Worm (Caenorhabditis elegans) whole organism, L3 larva: ENCODE measurements around the gene nhr-206.

Source experiments
- R02D3.7 ChIP-seq: fragments of 150-350 bp; optimal IDR thresholded peaks from 2 replicates; lab custom pipeline; 2014; ENCODE audit warnings: missing biosample characterization, missing genetic modification characterization
- ZK546.5 ChIP-seq: sonication (generic microtip); optimal IDR thresholded peaks from 2 replicates; lab custom pipeline; 2017; ENCODE audit warnings: missing biosample characterization, missing genetic modification characterization
- ama-1 ChIP-seq: fragments of 150-350 bp; optimal IDR thresholded peaks from 2 replicates; lab custom pipeline; 2018
- ceh-28 ChIP-seq: fragments of 150-350 bp; optimal IDR thresholded peaks from 2 replicates; lab custom pipeline; 2014; ENCODE audit warnings: missing biosample characterization, missing genetic modification reagents, missing genetic modification characterization
- ceh-82 ChIP-seq: fragments of 150-350 bp; optimal IDR thresholded peaks from 2 replicates; lab custom pipeline; 2014; ENCODE audit warnings: missing biosample characterization, missing genetic modification characterization
- daf-12 ChIP-seq: fragments of 150-350 bp; optimal IDR thresholded peaks from 2 replicates; lab custom pipeline; 2014; ENCODE audit warnings: missing biosample characterization, missing genetic modification reagents, missing genetic modification characterization
- egl-5 ChIP-seq: fragments of 150-350 bp; optimal IDR thresholded peaks from 2 replicates; lab custom pipeline; 2017; ENCODE audit warnings: missing biosample characterization, missing genetic modification reagents, missing genetic modification characterization, inconsistent platforms
- elt-1 ChIP-seq: fragments of 150-350 bp; optimal IDR thresholded peaks from 2 replicates; lab custom pipeline; 2014; ENCODE audit warnings: missing biosample characterization, missing genetic modification characterization
- elt-2 ChIP-seq: sonication (generic microtip); optimal IDR thresholded peaks from 2 replicates; lab custom pipeline; 2016; ENCODE audit warnings: missing genetic modification reagents, mild to moderate bottlenecking, missing genetic modification characterization, missing compliant biosample characterization
- elt-3 ChIP-seq, 3 experiments: fragments of 150-350 bp in 1 of 3; sonication (generic microtip) in 2 of 3; optimal IDR thresholded peaks; 2 replicates in 2 of 3; 4 replicates in 1 of 3; lab custom pipeline; 2014 to 2017; ENCODE audit warnings: missing biosample characterization in 3 of 3, missing genetic modification characterization in 3 of 3
- eor-1 ChIP-seq, 2 experiments: fragments of 150-350 bp; optimal IDR thresholded peaks; 2 replicates each; lab custom pipeline; 2014 to 2018; ENCODE audit warnings: missing biosample characterization in 2 of 2, missing genetic modification characterization in 2 of 2
- fkh-10 ChIP-seq: sonication (generic microtip); optimal IDR thresholded peaks from 2 replicates; lab custom pipeline; 2017; ENCODE audit warnings: missing biosample characterization, missing genetic modification reagents, missing genetic modification characterization
- fos-1 ChIP-seq: fragments of 150-350 bp; optimal IDR thresholded peaks from 2 replicates; lab custom pipeline; 2014; ENCODE audit warnings: missing biosample characterization, missing genetic modification characterization
- hmg-11 ChIP-seq: sonication (generic microtip); optimal IDR thresholded peaks from 2 replicates; lab custom pipeline; 2016; ENCODE audit warnings: missing genetic modification characterization, missing compliant biosample characterization
- lin-15B ChIP-seq: fragments of 150-350 bp; optimal IDR thresholded peaks from 2 replicates; lab custom pipeline; 2014; ENCODE audit warnings: missing biosample characterization, missing genetic modification characterization
- lin-39 ChIP-seq: fragments of 150-350 bp; optimal IDR thresholded peaks from 2 replicates; lab custom pipeline; 2018; ENCODE audit warnings: missing biosample characterization, missing genetic modification reagents, missing genetic modification characterization
- mdl-1 ChIP-seq: fragments of 150-350 bp; optimal IDR thresholded peaks from 2 replicates; lab custom pipeline; 2014; ENCODE audit warnings: missing biosample characterization, missing genetic modification characterization
- nhr-12 ChIP-seq: fragments of 150-350 bp; optimal IDR thresholded peaks from 2 replicates; lab custom pipeline; 2014; ENCODE audit warnings: missing biosample characterization, missing genetic modification characterization
- nhr-23 ChIP-seq: fragments of 150-350 bp; optimal IDR thresholded peaks from 2 replicates; lab custom pipeline; 2014; ENCODE audit warnings: missing biosample characterization, missing genetic modification reagents, missing genetic modification characterization
- nhr-25 ChIP-seq: sonication (generic microtip); optimal IDR thresholded peaks from 2 replicates; lab custom pipeline; 2017; ENCODE audit warnings: missing biosample characterization, missing genetic modification characterization
- nhr-28 ChIP-seq: fragments of 150-350 bp; optimal IDR thresholded peaks from 2 replicates; lab custom pipeline; 2014; ENCODE audit warnings: missing biosample characterization, missing genetic modification characterization
- nhr-43 ChIP-seq: sonication (generic microtip); optimal IDR thresholded peaks from 2 replicates; lab custom pipeline; 2016; ENCODE audit warnings: mild to moderate bottlenecking, missing genetic modification characterization, missing compliant biosample characterization; ENCODE audit not compliant: poor library complexity, severe bottlenecking
- nhr-67 ChIP-seq: fragments of 150-350 bp; optimal IDR thresholded peaks from 2 replicates; lab custom pipeline; 2014; ENCODE audit warnings: missing biosample characterization, missing genetic modification characterization
- nhr-77 ChIP-seq: fragments of 150-350 bp; optimal IDR thresholded peaks from 2 replicates; lab custom pipeline; 2014; ENCODE audit warnings: missing biosample characterization, missing genetic modification characterization
- pha-4 ChIP-seq: fragments of 150-350 bp; optimal IDR thresholded peaks from 2 replicates; lab custom pipeline; 2014; ENCODE audit warnings: missing biosample characterization, missing genetic modification reagents, missing genetic modification characterization
- pqm-1 ChIP-seq: fragments of 150-350 bp; optimal IDR thresholded peaks from 2 replicates; lab custom pipeline; 2017; ENCODE audit warnings: missing biosample characterization, missing genetic modification characterization, inconsistent platforms
- sea-2 ChIP-seq: fragments of 150-350 bp; sonication (generic microtip); optimal IDR thresholded peaks from 4 replicates; lab custom pipeline; 2014; ENCODE audit warnings: missing biosample characterization, missing genetic modification reagents, missing genetic modification characterization
- snpc-4 ChIP-seq: fragments of 150-350 bp; optimal IDR thresholded peaks from 2 replicates; lab custom pipeline; 2014; ENCODE audit warnings: missing biosample characterization, missing genetic modification characterization
- tbx-2 ChIP-seq: sonication (generic microtip); optimal IDR thresholded peaks from 2 replicates; lab custom pipeline; 2016; ENCODE audit warnings: mild to moderate bottlenecking, missing genetic modification characterization, missing compliant biosample characterization
- unc-39 ChIP-seq: sonication (generic microtip); optimal IDR thresholded peaks from 4 replicates; lab custom pipeline; 2017; ENCODE audit warnings: missing biosample characterization, missing genetic modification characterization
- unc-62 ChIP-seq: fragments of 150-350 bp; sonication (generic microtip); optimal IDR thresholded peaks from 4 replicates; lab custom pipeline; 2014; ENCODE audit warnings: missing biosample characterization, missing genetic modification reagents, missing genetic modification characterization
- zag-1 ChIP-seq: fragments of 150-350 bp; optimal IDR thresholded peaks from 2 replicates; lab custom pipeline; 2014; ENCODE audit warnings: missing biosample characterization, missing genetic modification characterization
- ztf-11 ChIP-seq: fragments of 150-350 bp; optimal IDR thresholded peaks from 2 replicates; lab custom pipeline; 2014; ENCODE audit warnings: missing biosample characterization, missing genetic modification characterization
- ztf-4 ChIP-seq: fragments of 150-350 bp; optimal IDR thresholded peaks from 2 replicates; lab custom pipeline; 2014; ENCODE audit warnings: missing biosample characterization, missing genetic modification characterization

The nhr-206 gene

DNA sequence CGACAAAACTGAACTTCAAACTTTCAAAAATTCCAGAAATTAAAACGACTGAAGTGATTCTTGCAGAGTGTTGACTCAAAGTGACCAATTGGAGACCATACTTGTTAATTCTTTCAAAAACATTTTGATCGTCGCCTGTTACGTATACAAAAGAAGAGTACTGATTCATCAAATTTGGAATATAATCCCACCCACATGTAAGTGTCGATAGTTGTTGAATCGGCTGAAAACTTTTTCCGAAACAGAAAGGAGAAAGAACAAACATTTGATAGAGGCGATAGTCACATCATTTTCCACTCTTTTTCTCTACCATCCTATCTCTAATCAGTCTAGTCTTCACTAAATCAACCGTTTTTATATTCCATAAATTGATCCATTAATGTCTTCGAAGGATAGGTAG, 12.1 kb downstream of the nhr-206 start, which contains the start of gene nhr-153:
nhr-153 (plus strand) TSS at position 301 of the 400 bp plus-strand sequence.
- TF ChIP-seq fos-1 (tag; lab: Kevin White, UChicago) (no peak), daf-12 (tag; lab: Kevin White, UChicago) (no peak), sea-2 (GFP tag; lab: Kevin White, UChicago) (no peak), unc-62 (GFP tag; lab: Kevin White, UChicago) (no peak), snpc-4 (no peak), nhr-67 (tag; lab: Kevin White, UChicago) (no peak), tbx-2 (tag; lab: Kevin White, UChicago) (no peak), elt-2 (tag; lab: Kevin White, UChicago) (peak; percentile 17), pqm-1 (tag; lab: Kevin White, UChicago) (peak; percentile 34), fkh-10 (no peak), unc-39 (tag; lab: Kevin White, UChicago) (no peak), zag-1 (tag; lab: Kevin White, UChicago) (no peak), lin-15B (tag; lab: Kevin White, UChicago) (no peak), R02D3.7 (tag; lab: Kevin White, UChicago) (no peak), elt-1 (tag; lab: Kevin White, UChicago) (no peak)

ce11 chrV:12106841-12107240, 15.0 kb downstream of the nhr-206 start, which contains the start of gene nhr-136:
TSS of gene nhr-136 (plus strand) at chrV:12107141.
- TF ChIP-seq hmg-11 (tag; lab: Kevin White, UChicago) (no peak), elt-2 (tag; lab: Kevin White, UChicago) (no peak), pha-4 (tag; lab: Kevin White, UChicago) (no peak), egl-5 (tag; lab: Kevin White, UChicago) (no peak), zag-1 (tag; lab: Kevin White, UChicago) (no peak), ama-1 (lab: Kevin White, UChicago) (no peak), nhr-23 (no peak), daf-12 (tag; lab: Kevin White, UChicago) (no peak), lin-15B (tag; lab: Kevin White, UChicago) (no peak)

DNA sequence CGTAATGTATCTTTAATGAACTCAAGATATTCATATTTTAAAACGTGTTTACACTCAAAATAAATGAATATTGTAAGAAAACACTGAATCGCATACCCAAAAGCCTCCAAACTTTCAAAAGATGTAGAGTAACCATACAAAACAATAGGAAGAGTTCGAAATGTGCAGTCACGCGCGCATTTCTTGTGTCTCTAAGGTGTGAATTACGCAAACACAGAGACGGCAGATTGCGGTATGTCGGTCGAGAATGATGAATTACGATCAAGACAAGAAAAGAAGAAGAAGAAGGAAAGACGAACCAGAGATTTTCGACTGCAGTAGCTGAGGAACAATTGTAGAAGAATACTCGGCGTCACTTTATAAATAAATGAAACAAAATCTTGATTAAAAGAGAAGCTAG, 19.6 kb downstream of the nhr-206 start, which contains the start of gene lhpp-1:
lhpp-1 (minus strand) TSS at position 354 of the 400 bp plus-strand sequence.
- TF ChIP-seq lin-39 (tag; lab: Kevin White, UChicago) (no peak), fkh-10 (no peak), nhr-25 (peak; percentile 2), unc-62 (GFP tag; lab: Kevin White, UChicago) (no peak), hmg-11 (tag; lab: Kevin White, UChicago) (no peak), elt-1 (tag; lab: Kevin White, UChicago) (no peak), mdl-1 (tag; lab: Kevin White, UChicago) (no peak), ceh-28 (tag; lab: Kevin White, UChicago) (no peak), nhr-28 (tag; lab: Kevin White, UChicago) (no peak), eor-1 (tag; optimal IDR thresholded peaks at IDR 0.05; lab: Kevin White, UChicago) (no peak), nhr-43 (no peak), egl-5 (tag; lab: Kevin White, UChicago) (no peak), nhr-67 (tag; lab: Kevin White, UChicago) (no peak), ZK546.5 (tag; lab: Kevin White, UChicago) (no peak), daf-12 (tag; lab: Kevin White, UChicago) (no peak), nhr-12 (tag; lab: Kevin White, UChicago) (no peak), pha-4 (tag; lab: Kevin White, UChicago) (peak; percentile 53), elt-3 (tag; optimal IDR thresholded peaks at IDR 0.05; lab: Kevin White, UChicago) (no peak), nhr-23 (peak; percentile 49), elt-2 (tag; lab: Kevin White, UChicago) (no peak), ztf-11 (tag; lab: Kevin White, UChicago) (no peak), ztf-4 (tag; lab: Kevin White, UChicago) (no peak), snpc-4 (no peak), ceh-82 (tag; lab: Kevin White, UChicago) (no peak), nhr-77 (no peak)

DNA sequence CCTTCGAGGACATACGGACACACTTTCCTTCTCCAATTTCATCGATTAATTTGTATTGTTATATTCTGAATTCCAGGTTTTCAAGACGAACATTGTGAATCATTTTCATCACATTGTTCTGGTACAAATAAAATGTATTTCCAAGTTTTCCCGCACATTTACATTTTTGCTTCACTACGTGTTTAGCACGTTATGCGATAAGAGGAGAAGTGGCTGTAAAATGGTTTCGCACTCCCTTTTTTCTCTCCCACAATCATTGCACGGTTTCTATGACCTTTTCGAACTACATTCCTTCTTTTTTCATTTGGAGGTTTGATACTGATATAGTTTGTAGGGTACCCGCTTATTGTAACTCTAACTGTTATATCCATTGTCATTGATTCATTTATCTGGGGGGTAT, 21.9 kb downstream of the nhr-206 start:
- TF ChIP-seq ceh-82 (tag; lab: Kevin White, UChicago) = no peak
- peak; percentile 57 for TF ChIP-seq elt-2 (tag; lab: Kevin White, UChicago)
- peak; percentile 45 for TF ChIP-seq pqm-1 (tag; lab: Kevin White, UChicago)
